Worm (Caenorhabditis elegans) whole organism, L1 larva: ENCODE data around the gene gpa-10.
A peak's percentile ranks its signal among the peaks of the same experiment; 100 is the strongest.

Source experiments
- C16A3.4 ChIP-seq: fragments of 150-350 bp; optimal IDR thresholded peaks from 2 replicates; lab custom pipeline; 2014; ENCODE audit warnings: missing biosample characterization, missing genetic modification characterization
- alr-1 ChIP-seq: fragments of 200-800 bp; sonication (Bioruptor generic); optimal IDR thresholded peaks from 2 replicates; lab custom pipeline; 2018; ENCODE audit warnings: borderline replicate concordance, mild to moderate bottlenecking, missing genetic modification characterization, missing compliant biosample characterization
- ceh-8 ChIP-seq: fragments of 200-800 bp; sonication (Bioruptor generic); optimal IDR thresholded peaks from 2 replicates; lab custom pipeline; 2018; ENCODE audit warnings: mild to moderate bottlenecking, missing genetic modification characterization, moderate library complexity, missing compliant biosample characterization
- dpl-1 ChIP-seq, 3 experiments: fragments of 150-350 bp in 2 of 3; sonication (generic microtip) in 1 of 3; optimal IDR thresholded peaks; 2 replicates each; lab custom pipeline; 2014 to 2017; ENCODE audit warnings: missing biosample characterization in 3 of 3, missing genetic modification characterization in 3 of 3, missing genetic modification reagents in 3 of 3
- dsc-1 ChIP-seq: sonication (generic microtip); optimal IDR thresholded peaks from 2 replicates; lab custom pipeline; 2016; ENCODE audit warnings: mild to moderate bottlenecking, missing genetic modification characterization, missing compliant biosample characterization
- efl-1 ChIP-seq, 4 experiments: fragments of 150-350 bp; optimal IDR thresholded peaks in 3 of 4; peaks in 1 of 4; 1 replicate in 1 of 4; 2 replicates in 3 of 4; lab custom pipeline; 2014; ENCODE audit warnings: missing biosample characterization in 2 of 4, missing genetic modification characterization in 2 of 4, missing genetic modification reagents in 2 of 4
- elt-2 ChIP-seq: sonication (generic microtip); optimal IDR thresholded peaks from 2 replicates; lab custom pipeline; 2016; ENCODE audit warnings: missing genetic modification characterization, mild to moderate bottlenecking, inconsistent platforms, missing compliant biosample characterization, missing genetic modification reagents
- elt-3 ChIP-seq, 6 experiments: fragments of 150-350 bp in 1 of 6; sonication (generic microtip); optimal IDR thresholded peaks; 2 replicates each; lab custom pipeline; 2017 to 2018; ENCODE audit warnings: missing biosample characterization in 6 of 6, missing genetic modification characterization in 6 of 6, inconsistent platforms in 1 of 6
- ets-5 ChIP-seq: fragments of 200-800 bp; sonication (Bioruptor generic); IDR thresholded peaks from 2 replicates; pipeline ENCODE4 v1.3.6; 2022; ENCODE audit warnings: missing genetic modification characterization, missing compliant biosample characterization
- fos-1 ChIP-seq: fragments of 150-350 bp; optimal IDR thresholded peaks from 2 replicates; lab custom pipeline; 2014; ENCODE audit warnings: missing biosample characterization, missing genetic modification characterization
- grh-1 ChIP-seq: fragments of 200-800 bp; sonication (Bioruptor generic); IDR thresholded peaks from 2 replicates; pipeline ENCODE4 v1.3.6; 2022; ENCODE audit warnings: missing genetic modification reagents, missing genetic modification characterization, missing compliant biosample characterization
- hpl-2 ChIP-seq: fragments of 150-350 bp; optimal IDR thresholded peaks from 2 replicates; lab custom pipeline; 2014; ENCODE audit warnings: missing biosample characterization, missing genetic modification reagents, missing genetic modification characterization
- lin-13 ChIP-seq: fragments of 150-350 bp; optimal IDR thresholded peaks from 2 replicates; lab custom pipeline; 2014; ENCODE audit warnings: missing biosample characterization, missing genetic modification reagents, missing genetic modification characterization
- lin-14 ChIP-seq: fragments of 200-800 bp; sonication (Bioruptor generic); optimal IDR thresholded peaks from 2 replicates; lab custom pipeline; 2018; ENCODE audit warnings: mild to moderate bottlenecking, missing genetic modification characterization, moderate library complexity, missing compliant biosample characterization
- mdl-1 ChIP-seq, 2 experiments: fragments of 150-350 bp; optimal IDR thresholded peaks; 2 replicates each; lab custom pipeline; 2014 to 2017; ENCODE audit warnings: missing biosample characterization in 2 of 2, missing genetic modification characterization in 2 of 2, inconsistent platforms in 1 of 2
- nhr-11 ChIP-seq: fragments of 150-350 bp; optimal IDR thresholded peaks from 2 replicates; lab custom pipeline; 2014; ENCODE audit warnings: missing biosample characterization, missing genetic modification characterization
- nhr-12 ChIP-seq: sonication (generic microtip); optimal IDR thresholded peaks from 2 replicates; lab custom pipeline; 2017; ENCODE audit warnings: missing biosample characterization, missing genetic modification characterization
- nhr-19 ChIP-seq: fragments of 200-800 bp; sonication (Bioruptor generic); conservative IDR thresholded peaks from 2 replicates; pipeline ENCODE4 v1.3.6; 2022; ENCODE audit warnings: missing genetic modification characterization, missing compliant biosample characterization
- nhr-28 ChIP-seq: fragments of 150-350 bp; optimal IDR thresholded peaks from 2 replicates; lab custom pipeline; 2014; ENCODE audit warnings: missing biosample characterization, missing genetic modification characterization
- nhr-47 ChIP-seq: sonication (generic microtip); optimal IDR thresholded peaks from 2 replicates; lab custom pipeline; 2016; ENCODE audit warnings: mild to moderate bottlenecking, missing genetic modification characterization, moderate library complexity, missing compliant biosample characterization
- nhr-84 ChIP-seq: sonication (generic microtip); optimal IDR thresholded peaks from 2 replicates; lab custom pipeline; 2017; ENCODE audit warnings: missing biosample characterization, missing genetic modification characterization
- pax-3 ChIP-seq: fragments of 200-800 bp; sonication (Bioruptor generic); optimal IDR thresholded peaks from 2 replicates; lab custom pipeline; 2018; ENCODE audit warnings: mild to moderate bottlenecking, missing genetic modification characterization, moderate library complexity, missing compliant biosample characterization
- rnt-1 ChIP-seq: sonication (generic microtip); optimal IDR thresholded peaks from 2 replicates; lab custom pipeline; 2016; ENCODE audit warnings: mild to moderate bottlenecking, missing genetic modification characterization, moderate library complexity, missing compliant biosample characterization
- snu-23 ChIP-seq: sonication (generic microtip); optimal IDR thresholded peaks from 2 replicates; lab custom pipeline; 2016; ENCODE audit warnings: missing genetic modification characterization, missing compliant biosample characterization
- sptf-1 ChIP-seq: fragments of 150-350 bp; optimal IDR thresholded peaks from 2 replicates; lab custom pipeline; 2014; ENCODE audit warnings: missing biosample characterization, missing genetic modification characterization
- tlp-1 ChIP-seq: fragments of 150-350 bp; optimal IDR thresholded peaks from 2 replicates; lab custom pipeline; 2014; ENCODE audit warnings: missing biosample characterization, missing genetic modification characterization
- unc-62 ChIP-seq: fragments of 150-350 bp; optimal IDR thresholded peaks from 2 replicates; lab custom pipeline; 2014; ENCODE audit warnings: missing biosample characterization, missing genetic modification reagents, missing genetic modification characterization
- unc-86 ChIP-seq: sonication (generic microtip); optimal IDR thresholded peaks from 2 replicates; lab custom pipeline; 2016; ENCODE audit warnings: missing genetic modification characterization, missing compliant biosample characterization
- vab-15 ChIP-seq: sonication (generic microtip); optimal IDR thresholded peaks from 2 replicates; lab custom pipeline; 2017; ENCODE audit warnings: missing genotype, mild to moderate bottlenecking, missing genetic modification characterization, missing compliant biosample characterization
- xbp-1 ChIP-seq: sonication (generic microtip); optimal IDR thresholded peaks from 2 replicates; lab custom pipeline; 2016; ENCODE audit warnings: missing genetic modification characterization, missing compliant biosample characterization
- zag-1 ChIP-seq: fragments of 150-350 bp; optimal IDR thresholded peaks from 2 replicates; lab custom pipeline; 2014; ENCODE audit warnings: missing biosample characterization, missing genetic modification characterization
- zip-4 ChIP-seq: fragments of 200-800 bp; sonication (Bioruptor generic); optimal IDR thresholded peaks from 2 replicates; lab custom pipeline; 2018; ENCODE audit warnings: mild to moderate bottlenecking, missing genetic modification characterization, moderate library complexity, missing compliant biosample characterization
- ztf-11 ChIP-seq, 2 experiments: sonication (generic microtip); optimal IDR thresholded peaks; 2 replicates each; lab custom pipeline; 2016 to 2017; ENCODE audit warnings: missing genetic modification characterization in 2 of 2, missing biosample characterization in 1 of 2, missing compliant biosample characterization in 1 of 2
- ztf-4 ChIP-seq: fragments of 150-350 bp; optimal IDR thresholded peaks from 2 replicates; lab custom pipeline; 2014; ENCODE audit warnings: missing biosample characterization, missing genetic modification characterization

Gene gpa-10

ce11 chrV:6810091-6810490 is 44.5 kb downstream of the gpa-10 start:
- peak; percentile 32 for TF ChIP-seq elt-2 (tag; lab: Kevin White, UChicago)
- no peak for TF ChIP-seq nhr-11

ce11 chrV:6808962-6809361 is 45.6 kb downstream of the gpa-10 start, which contains the start of gene dmsr-16:
TSS of gene dmsr-16 (minus strand) at chrV:6809062.
- TF ChIP-seq C16A3.4 (no peak), zag-1 (no peak), nhr-47 (no peak), elt-2 (tag; lab: Kevin White, UChicago) (no peak), lin-13 (GFP tag; lab: Kevin White, UChicago) (no peak), rnt-1 (tag; lab: Kevin White, UChicago) (no peak), elt-3 (tag; optimal IDR thresholded peaks at IDR 0.05; lab: Kevin White, UChicago) (no peak), sptf-1 (tag; lab: Kevin White, UChicago) (no peak), ceh-8 (GFP tag; lab: Kevin White, UChicago) (no peak)

DNA sequence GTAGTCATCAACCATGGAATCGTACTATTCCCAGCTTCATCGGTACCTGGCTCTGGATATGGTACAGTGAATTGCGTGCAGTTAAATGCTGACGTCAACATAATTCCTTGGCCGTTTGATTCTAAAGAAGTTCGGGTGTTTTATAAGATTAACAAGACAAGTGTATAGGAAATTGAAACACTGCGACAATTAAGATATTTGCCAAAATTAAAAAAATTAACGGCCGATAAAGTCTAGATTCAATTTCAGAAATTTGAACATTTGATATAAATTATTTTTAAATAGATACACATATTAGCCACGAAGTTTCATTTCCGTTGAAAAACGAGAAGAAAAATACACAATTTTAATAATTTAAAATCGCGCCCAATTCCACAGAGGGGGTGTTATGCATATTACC is 48.3 kb downstream of the gpa-10 start, which contains the start of gene dmsr-12:
Gene dmsr-12, minus strand, starts transcription at position 101 of the 400 bp plus-strand sequence.
- TF ChIP-seq ets-5 = no peak
- TF ChIP-seq dpl-1 (GFP tag; optimal IDR thresholded peaks at IDR 0.05; lab: Kevin White, UChicago) = no peak
- no peak for TF ChIP-seq rnt-1 (tag; lab: Kevin White, UChicago)
- TF ChIP-seq xbp-1 (tag; lab: Kevin White, UChicago) = no peak
- no peak for TF ChIP-seq dsc-1 (tag; lab: Kevin White, UChicago)
- no peak for TF ChIP-seq nhr-28 (tag; lab: Kevin White, UChicago)
- TF ChIP-seq unc-86 (tag; lab: Kevin White, UChicago) = no peak
- TF ChIP-seq mdl-1 (tag; optimal IDR thresholded peaks at IDR 0.05; lab: Kevin White, UChicago) = no peak
- TF ChIP-seq ztf-11 (tag; optimal IDR thresholded peaks at IDR 0.05; lab: Kevin White, UChicago) = no peak
- TF ChIP-seq alr-1 (tag; lab: Kevin White, UChicago) = no peak
- no peak for TF ChIP-seq vab-15 (tag; lab: Kevin White, UChicago)
- TF ChIP-seq unc-62 = no peak
- TF ChIP-seq ztf-4 = no peak
- TF ChIP-seq snu-23 (GFP tag; lab: Kevin White, UChicago) = no peak
- no peak for TF ChIP-seq pax-3 (tag; lab: Kevin White, UChicago)
- no peak for TF ChIP-seq lin-14 (GFP tag; lab: Kevin White, UChicago)
- TF ChIP-seq nhr-19 (GFP tag; lab: Robert Waterston, UW) = no peak
- no peak for TF ChIP-seq hpl-2 (GFP tag; lab: Kevin White, UChicago)
- TF ChIP-seq zip-4 (GFP tag; lab: Kevin White, UChicago) = no peak
- no peak for TF ChIP-seq elt-3 (tag; optimal IDR thresholded peaks at IDR 0.05; lab: Kevin White, UChicago)

DNA sequence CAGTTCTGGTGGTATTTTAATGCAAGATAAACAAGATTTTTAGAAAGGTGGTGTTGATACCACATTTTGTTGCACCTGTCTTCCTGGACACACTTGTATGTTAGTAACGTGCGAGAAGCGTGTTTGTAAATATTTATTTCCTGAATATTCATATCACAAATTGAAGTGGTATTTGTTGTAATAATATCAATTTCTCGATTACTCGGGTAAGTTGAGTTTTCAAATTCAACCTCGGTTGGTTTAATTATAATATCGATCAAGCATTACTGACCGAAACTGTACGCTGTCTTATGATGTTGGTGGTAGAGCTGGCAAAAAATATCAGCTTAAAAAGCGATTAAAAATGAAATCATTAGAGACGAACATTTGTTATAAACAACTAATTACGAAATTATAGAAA is 50.6 kb downstream of the gpa-10 start, which contains the start of gene dmsr-11:
Gene dmsr-11, minus strand, starts transcription at position 101 of the 400 bp plus-strand sequence.
- TF ChIP-seq efl-1 (optimal IDR thresholded peaks at IDR 0.05; lab: Kevin White, UChicago) (no peak), efl-1 (GFP tag; optimal IDR thresholded peaks at IDR 0.05 in 1 of 2; lab: Kevin White, UChicago) (no peak), nhr-84 (no peak), fos-1 (tag; lab: Kevin White, UChicago) (no peak), dpl-1 (GFP tag; optimal IDR thresholded peaks at IDR 0.05; lab: Kevin White, UChicago) (no peak), tlp-1 (tag; lab: Kevin White, UChicago) (no peak), nhr-12 (tag; lab: Kevin White, UChicago) (no peak), ets-5 (no peak), rnt-1 (tag; lab: Kevin White, UChicago) (no peak), alr-1 (tag; lab: Kevin White, UChicago) (no peak), lin-14 (GFP tag; lab: Kevin White, UChicago) (no peak), snu-23 (GFP tag; lab: Kevin White, UChicago) (no peak), grh-1 (GFP tag; lab: Robert Waterston, UW) (no peak)
